Fruit fly (Drosophila melanogaster) whole organism, prepupa: ENCODE results near the gene CG3345.

Source experiments
- Blimp-1 ChIP-seq: fragments of 200-800 bp; sonication (Bioruptor generic); optimal IDR thresholded peaks from 3 replicates; lab custom pipeline; 2017; ENCODE audit warnings: missing biosample characterization, missing genetic modification characterization, mild to moderate bottlenecking, moderate library complexity, missing genetic modification reagents
- CG10631 ChIP-seq: fragments of 200-800 bp; sonication (Bioruptor generic); optimal IDR thresholded peaks from 2 replicates; lab custom pipeline; 2016; ENCODE audit warnings: missing biosample characterization, missing genetic modification characterization
- CG11294 ChIP-seq: fragments of 200-800 bp; sonication (Bioruptor generic); IDR thresholded peaks from 2 replicates; pipeline ENCODE4 v1.3.6; 2022; ENCODE audit warnings: missing biosample characterization, missing genetic modification characterization
- CG11762 ChIP-seq: fragments of 200-800 bp; sonication (Bioruptor generic); optimal IDR thresholded peaks from 3 replicates; lab custom pipeline; 2016; ENCODE audit warnings: missing biosample characterization, missing genetic modification characterization; ENCODE audit not compliant: insufficient read depth
- CG11902 ChIP-seq: fragments of 200-800 bp; sonication (Bioruptor generic); optimal IDR thresholded peaks from 3 replicates; lab custom pipeline; 2016; ENCODE audit warnings: missing biosample characterization, missing genetic modification characterization
- CG1621 ChIP-seq: fragments of 200-800 bp; sonication (Bioruptor generic); optimal IDR thresholded peaks from 3 replicates; lab custom pipeline; 2018; ENCODE audit warnings: missing biosample characterization, mild to moderate bottlenecking, missing genetic modification characterization
- CG16779 ChIP-seq: fragments of 200-800 bp; sonication (Bioruptor generic); optimal IDR thresholded peaks from 3 replicates; lab custom pipeline; 2017; ENCODE audit warnings: missing biosample characterization, mild to moderate bottlenecking, missing genetic modification characterization
- CG3032 ChIP-seq: fragments of 200-800 bp; optimal IDR thresholded peaks from 2 replicates; lab custom pipeline; 2019; ENCODE audit warnings: missing biosample characterization, mild to moderate bottlenecking, missing genetic modification characterization, moderate library complexity
- CG31627 ChIP-seq: fragments of 200-800 bp; sonication (Bioruptor generic); optimal IDR thresholded peaks from 3 replicates; lab custom pipeline; 2016; ENCODE audit warnings: missing biosample characterization, missing genetic modification characterization
- CG32006 ChIP-seq: fragments of 200-800 bp; sonication (Bioruptor generic); optimal IDR thresholded peaks from 3 replicates; lab custom pipeline; 2017; ENCODE audit warnings: missing biosample characterization, mild to moderate bottlenecking, missing genetic modification characterization
- CG3919 ChIP-seq: fragments of 200-800 bp; sonication (Bioruptor generic); optimal IDR thresholded peaks from 3 replicates; lab custom pipeline; 2016; ENCODE audit warnings: missing biosample characterization, missing genetic modification characterization
- CG4318 ChIP-seq: fragments of 200-800 bp; sonication (Bioruptor generic); optimal IDR thresholded peaks from 3 replicates; lab custom pipeline; 2017; ENCODE audit warnings: missing biosample characterization, mild to moderate bottlenecking, missing genetic modification characterization
- CG6163 ChIP-seq: fragments of 200-800 bp; sonication (Bioruptor generic); IDR thresholded peaks from 3 replicates; pipeline ENCODE4 v1.3.6; 2022; ENCODE audit warnings: missing biosample characterization, missing genetic modification characterization
- CG6276 ChIP-seq: fragments of 200-800 bp; sonication (Bioruptor generic); optimal IDR thresholded peaks from 2 replicates; lab custom pipeline; 2017; ENCODE audit warnings: missing biosample characterization, mild to moderate bottlenecking, missing genetic modification characterization
- CG6792 ChIP-seq: fragments of 200-800 bp; sonication (Bioruptor generic); optimal IDR thresholded peaks from 3 replicates; lab custom pipeline; 2016; ENCODE audit warnings: missing biosample characterization, missing genetic modification characterization
- CG6808 ChIP-seq: fragments of 200-800 bp; sonication (Bioruptor generic); optimal IDR thresholded peaks from 3 replicates; lab custom pipeline; 2017; ENCODE audit warnings: missing biosample characterization, missing genetic modification characterization, mild to moderate bottlenecking, moderate library complexity, missing genetic modification reagents
- CG6854 ChIP-seq: fragments of 200-800 bp; sonication (Bioruptor generic); optimal IDR thresholded peaks from 2 replicates; lab custom pipeline; 2017; ENCODE audit warnings: missing biosample characterization, mild to moderate bottlenecking, missing genetic modification characterization
- CG7368 ChIP-seq: fragments of 200-800 bp; sonication (Bioruptor generic); optimal IDR thresholded peaks from 3 replicates; lab custom pipeline; 2016; ENCODE audit warnings: missing biosample characterization, missing genetic modification characterization
- CG8119 ChIP-seq: fragments of 200-800 bp; sonication (Bioruptor generic); IDR thresholded peaks from 3 replicates; pipeline ENCODE4 v1.3.6; 2022; ENCODE audit warnings: missing biosample characterization, missing genetic modification characterization
- CG8319 ChIP-seq: fragments of 200-800 bp; sonication (Bioruptor generic); optimal IDR thresholded peaks from 3 replicates; lab custom pipeline; 2016; ENCODE audit warnings: missing biosample characterization, missing genetic modification characterization
- CG9139 ChIP-seq: fragments of 200-800 bp; sonication (Bioruptor generic); optimal IDR thresholded peaks from 3 replicates; lab custom pipeline; 2017; ENCODE audit warnings: missing biosample characterization, mild to moderate bottlenecking, missing genetic modification characterization
- Eip75B ChIP-seq: fragments of 200-800 bp; sonication (Bioruptor generic); optimal IDR thresholded peaks from 3 replicates; lab custom pipeline; 2016; ENCODE audit warnings: missing biosample characterization, missing genetic modification characterization
- Eip78C ChIP-seq: fragments of 200-800 bp; sonication (Bioruptor generic); peaks from one replicate; lab custom pipeline; 2016; ENCODE audit warnings: missing biosample characterization, missing genetic modification characterization
- Eip93F ChIP-seq: fragments of 200-800 bp; sonication (Bioruptor generic); optimal IDR thresholded peaks from 2 replicates; lab custom pipeline; 2016; ENCODE audit warnings: missing biosample characterization, mild to moderate bottlenecking, missing genetic modification characterization
- Ets21C ChIP-seq: fragments of 200-800 bp; sonication (Bioruptor generic); optimal IDR thresholded peaks from 3 replicates; lab custom pipeline; 2016; ENCODE audit warnings: missing biosample characterization, missing genetic modification characterization
- Ets96B ChIP-seq: fragments of 200-800 bp; optimal IDR thresholded peaks from 2 replicates; lab custom pipeline; 2019; ENCODE audit warnings: missing biosample characterization, mild to moderate bottlenecking, missing genetic modification characterization, moderate library complexity
- Gug ChIP-seq: fragments of 200-800 bp; sonication (Bioruptor generic); IDR thresholded peaks from 2 replicates; pipeline ENCODE4 v1.3.6; 2022; ENCODE audit warnings: missing biosample characterization, missing genetic modification characterization
- Hr38 ChIP-seq: sonication (Bioruptor generic); optimal IDR thresholded peaks from 2 replicates; lab custom pipeline; 2016; ENCODE audit warnings: missing biosample characterization, missing genetic modification characterization
- Hr39 ChIP-seq: fragments of 200-800 bp; sonication (Bioruptor generic); optimal IDR thresholded peaks from 2 replicates; lab custom pipeline; 2016; ENCODE audit warnings: missing biosample characterization, missing genetic modification characterization
- Hr4 ChIP-seq: fragments of 200-800 bp; sonication (Bioruptor generic); optimal IDR thresholded peaks from 3 replicates; lab custom pipeline; 2016; ENCODE audit warnings: missing biosample characterization, missing genetic modification characterization
- Lpt ChIP-seq: fragments of 200-800 bp; sonication (Bioruptor generic); optimal IDR thresholded peaks from 3 replicates; lab custom pipeline; 2016; ENCODE audit warnings: missing biosample characterization, missing genetic modification characterization
- Met ChIP-seq: fragments of 200-800 bp; sonication (Bioruptor generic); optimal IDR thresholded peaks from 3 replicates; lab custom pipeline; 2016; ENCODE audit warnings: missing biosample characterization, missing genetic modification characterization
- OdsH ChIP-seq: fragments of 200-800 bp; sonication (Bioruptor generic); optimal IDR thresholded peaks from 3 replicates; lab custom pipeline; 2016; ENCODE audit warnings: missing biosample characterization, missing genetic modification characterization
- Smox ChIP-seq: fragments of 200-800 bp; sonication (Bioruptor generic); optimal IDR thresholded peaks from 3 replicates; lab custom pipeline; 2016; ENCODE audit warnings: missing biosample characterization, missing genetic modification characterization
- Sox15 ChIP-seq: fragments of 200-800 bp; sonication (Bioruptor generic); optimal IDR thresholded peaks from 3 replicates; lab custom pipeline; 2016; ENCODE audit warnings: missing biosample characterization, missing genetic modification characterization
- achi ChIP-seq: fragments of 200-800 bp; sonication (Bioruptor generic); optimal IDR thresholded peaks from 3 replicates; lab custom pipeline; 2016; ENCODE audit warnings: missing biosample characterization, missing genetic modification characterization
- acj6 ChIP-seq: fragments of 200-800 bp; sonication (Bioruptor generic); optimal IDR thresholded peaks from 3 replicates; lab custom pipeline; 2016; ENCODE audit warnings: missing biosample characterization, missing genetic modification characterization
- cyc ChIP-seq: fragments of 200-800 bp; sonication (Bioruptor generic); optimal IDR thresholded peaks from 3 replicates; lab custom pipeline; 2016; ENCODE audit warnings: missing biosample characterization, missing genetic modification characterization
- dac ChIP-seq: fragments of 200-800 bp; sonication (Bioruptor generic); optimal IDR thresholded peaks from 2 replicates; lab custom pipeline; 2017; ENCODE audit warnings: missing biosample characterization, mild to moderate bottlenecking, missing genetic modification characterization
- dsx ChIP-seq: fragments of 200-800 bp; optimal IDR thresholded peaks from 3 replicates; lab custom pipeline; 2019; ENCODE audit warnings: missing biosample characterization, mild to moderate bottlenecking, missing genetic modification characterization, moderate library complexity; ENCODE audit not compliant: poor library complexity, severe bottlenecking
- eg ChIP-seq: fragments of 200-800 bp; sonication (Bioruptor generic); IDR thresholded peaks from 3 replicates; pipeline ENCODE4 v1.3.6; 2022; ENCODE audit warnings: missing biosample characterization, missing genetic modification characterization
- esn ChIP-seq: fragments of 200-800 bp; sonication (Bioruptor generic); optimal IDR thresholded peaks from 2 replicates; lab custom pipeline; 2016; ENCODE audit warnings: missing biosample characterization, mild to moderate bottlenecking, missing genetic modification characterization, moderate library complexity
- fd59A ChIP-seq: fragments of 200-800 bp; sonication (Bioruptor generic); optimal IDR thresholded peaks from 2 replicates; lab custom pipeline; 2017; ENCODE audit warnings: missing biosample characterization, mild to moderate bottlenecking, missing genetic modification characterization, missing genetic modification reagents
- fd85E ChIP-seq: fragments of 200-800 bp; sonication (Bioruptor generic); optimal IDR thresholded peaks from 3 replicates; lab custom pipeline; 2016; ENCODE audit warnings: missing biosample characterization, missing genetic modification characterization
- fkh ChIP-seq: fragments of 200-800 bp; sonication (Bioruptor generic); optimal IDR thresholded peaks from 3 replicates; lab custom pipeline; 2017; ENCODE audit warnings: missing biosample characterization, mild to moderate bottlenecking, missing genetic modification characterization, moderate library complexity
- lz ChIP-seq: fragments of 200-800 bp; sonication (Bioruptor generic); optimal IDR thresholded peaks from 3 replicates; lab custom pipeline; 2016; ENCODE audit warnings: missing biosample characterization, missing genetic modification characterization
- net ChIP-seq: fragments of 200-800 bp; sonication (Bioruptor generic); optimal IDR thresholded peaks from 3 replicates; lab custom pipeline; 2016; ENCODE audit warnings: missing biosample characterization, missing genetic modification characterization
- pdm3 ChIP-seq: fragments of 200-800 bp; sonication (Bioruptor generic); optimal IDR thresholded peaks from 3 replicates; lab custom pipeline; 2016; ENCODE audit warnings: missing biosample characterization, missing genetic modification characterization
- salr ChIP-seq, 2 experiments: fragments of 200-800 bp; sonication (Bioruptor generic); optimal IDR thresholded peaks; 3 replicates each; lab custom pipeline; 2016 to 2018; ENCODE audit warnings: missing biosample characterization in 2 of 2, missing genetic modification characterization in 2 of 2, mild to moderate bottlenecking in 1 of 2
- spab ChIP-seq: fragments of 200-800 bp; sonication (Bioruptor generic); optimal IDR thresholded peaks from 2 replicates; lab custom pipeline; 2017; ENCODE audit warnings: missing biosample characterization, mild to moderate bottlenecking, missing genetic modification characterization, missing genetic modification reagents
- ss ChIP-seq, 2 experiments: fragments of 200-800 bp; sonication (Bioruptor generic); optimal IDR thresholded peaks; 2 replicates in 1 of 2; 3 replicates in 1 of 2; lab custom pipeline; 2017 to 2018; ENCODE audit warnings: mild to moderate bottlenecking in 2 of 2, missing biosample characterization in 2 of 2, missing genetic modification characterization in 2 of 2, moderate library complexity in 1 of 2
- svp ChIP-seq: fragments of 200-800 bp; sonication (Bioruptor generic); peaks from one replicate; lab custom pipeline; 2016; ENCODE audit warnings: missing biosample characterization, missing genetic modification characterization
- topi ChIP-seq: fragments of 200-800 bp; sonication (Bioruptor generic); optimal IDR thresholded peaks from 3 replicates; lab custom pipeline; 2016; ENCODE audit warnings: missing biosample characterization, missing genetic modification characterization

Gene CG3345

DNA sequence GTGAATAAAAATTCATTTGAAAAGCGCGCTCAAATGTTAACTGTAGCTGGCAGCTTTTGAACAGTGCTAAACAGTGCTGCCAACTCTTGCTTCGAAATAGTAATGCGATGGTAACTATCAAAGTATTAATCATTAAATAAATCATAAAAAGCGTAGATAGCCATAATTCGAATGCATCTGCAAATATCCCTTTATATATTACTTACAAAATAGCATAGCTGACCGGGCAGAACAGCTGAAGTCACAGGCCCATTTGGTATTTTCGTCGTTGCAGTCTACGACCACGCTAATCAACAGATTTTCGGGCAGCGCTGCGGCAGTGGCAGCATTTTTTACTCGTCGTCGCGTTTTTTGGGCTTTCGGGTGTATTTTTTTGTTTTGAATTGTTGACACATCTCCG lies 36.8 kb downstream of the CG3345 start, which contains the start of gene Plc21C:
Gene Plc21C (plus strand): TSS at position 290 of the 400 bp plus-strand sequence.
- TF ChIP-seq CG31627 (GFP tag; lab: Kevin White, UChicago) (peak; percentile 61), Sox15 (peak; percentile 2), Blimp-1 (GFP tag; lab: Kevin White, UChicago) (no peak), CG10631 (GFP tag; lab: Kevin White, UChicago) (peak; percentile 34), CG11902 (GFP tag; lab: Kevin White, UChicago) (peak; percentile 2), svp (peak; percentile 76), CG4318 (GFP tag; lab: Kevin White, UChicago) (no peak), CG11294 (GFP tag; lab: Robert Waterston, UW) (no peak), Eip93F (peak; percentile 45), CG9139 (GFP tag; lab: Kevin White, UChicago) (no peak), net (GFP tag; lab: Kevin White, UChicago) (no peak), ss (GFP tag; optimal IDR thresholded peaks at IDR 0.05; lab: Kevin White, UChicago) (no peak), fd85E (GFP tag; lab: Kevin White, UChicago) (no peak), CG6792 (GFP tag; lab: Kevin White, UChicago) (no peak), acj6 (peak; percentile 39), Hr39 (GFP tag; lab: Kevin White, UChicago) (peak; percentile 55), CG1621 (no peak), Ets21C (GFP tag; lab: Kevin White, UChicago) (peak; percentile 47), lz (peak; percentile 43), CG16779 (tag; lab: Kevin White, UChicago) (peak; percentile 34), fd59A (GFP tag; lab: Kevin White, UChicago) (no peak), fkh (GFP tag; lab: Kevin White, UChicago) (no peak), dac (GFP tag; lab: Kevin White, UChicago) (no peak), esn (GFP tag; lab: Kevin White, UChicago) (peak; percentile 51), eg (GFP tag; lab: Robert Waterston, UW) (no peak), Eip78C (GFP tag; lab: Kevin White, UChicago) (peak; percentile 77), Gug (no peak), CG6854 (no peak), spab (no peak), CG32006 (GFP tag; lab: Kevin White, UChicago) (no peak), CG8319 (GFP tag; lab: Kevin White, UChicago) (no peak), salr (GFP tag; optimal IDR thresholded peaks at IDR 0.05; lab: Kevin White, UChicago) (no peak), Lpt (GFP tag; lab: Kevin White, UChicago) (no peak), pdm3 (GFP tag; lab: Kevin White, UChicago) (no peak), OdsH (GFP tag; lab: Kevin White, UChicago) (peak; percentile 29), CG6276 (no peak), CG3919 (GFP tag; lab: Kevin White, UChicago) (peak; percentile 37), CG7368 (GFP tag; lab: Kevin White, UChicago) (no peak), Eip75B (GFP tag; lab: Kevin White, UChicago) (peak; percentile 57), achi (no peak), Met (peak; percentile 4), Hr4 (GFP tag; lab: Kevin White, UChicago) (peak; percentile 40), dsx (GFP tag; lab: Kevin White, UChicago) (peak; percentile 29), cyc (GFP tag; lab: Kevin White, UChicago) (peak; percentile 41), topi (GFP tag; lab: Kevin White, UChicago) (peak; percentile 39), Hr38 (GFP tag; lab: Kevin White, UChicago) (no peak), CG11762 (GFP tag; lab: Kevin White, UChicago) (no peak), Ets96B (tag; lab: Kevin White, UChicago) (peak; percentile 2), Smox (peak; percentile 43), CG8119 (GFP tag; lab: Robert Waterston, UW) (no peak), CG6163 (no peak), CG6808 (peak; percentile 91), CG3032 (tag; lab: Kevin White, UChicago) (peak; percentile 32)
